Worm (Caenorhabditis elegans) whole organism, young adult: ENCODE results near the gene nfm-1.

Source experiments
- cebp-2 ChIP-seq: fragments of 200-800 bp; sonication (Bioruptor generic); IDR thresholded peaks from 2 replicates; pipeline ENCODE4 v1.3.6; 2022; ENCODE audit warnings: missing genetic modification characterization, missing compliant biosample characterization
- dpl-1 ChIP-seq: fragments of 150-350 bp; optimal IDR thresholded peaks from 2 replicates; lab custom pipeline; 2014; ENCODE audit warnings: missing biosample characterization, missing genetic modification reagents, missing genetic modification characterization
- fkh-3 ChIP-seq: sonication (generic microtip); optimal IDR thresholded peaks from 2 replicates; lab custom pipeline; 2016; ENCODE audit warnings: mild to moderate bottlenecking, missing genetic modification characterization, missing compliant biosample characterization
- mcd-1 ChIP-seq: fragments of 200-800 bp; sonication (Bioruptor generic); IDR thresholded peaks from 2 replicates; pipeline ENCODE4 v1.3.6; 2022; ENCODE audit warnings: missing genetic modification reagents, missing genetic modification characterization, missing compliant biosample characterization
- nfya-1 ChIP-seq: sonication (generic microtip); optimal IDR thresholded peaks from 2 replicates; lab custom pipeline; 2017; ENCODE audit warnings: antibody characterized with exemption, missing compliant biosample characterization, missing genetic modification characterization, borderline replicate concordance; ENCODE audit not compliant: insufficient read depth
- ztf-25 ChIP-seq: fragments of 200-800 bp; sonication (Bioruptor generic); IDR thresholded peaks from 2 replicates; pipeline ENCODE4 v1.3.6; 2022; ENCODE audit warnings: missing genetic modification reagents, missing genetic modification characterization, missing compliant biosample characterization

DNA sequence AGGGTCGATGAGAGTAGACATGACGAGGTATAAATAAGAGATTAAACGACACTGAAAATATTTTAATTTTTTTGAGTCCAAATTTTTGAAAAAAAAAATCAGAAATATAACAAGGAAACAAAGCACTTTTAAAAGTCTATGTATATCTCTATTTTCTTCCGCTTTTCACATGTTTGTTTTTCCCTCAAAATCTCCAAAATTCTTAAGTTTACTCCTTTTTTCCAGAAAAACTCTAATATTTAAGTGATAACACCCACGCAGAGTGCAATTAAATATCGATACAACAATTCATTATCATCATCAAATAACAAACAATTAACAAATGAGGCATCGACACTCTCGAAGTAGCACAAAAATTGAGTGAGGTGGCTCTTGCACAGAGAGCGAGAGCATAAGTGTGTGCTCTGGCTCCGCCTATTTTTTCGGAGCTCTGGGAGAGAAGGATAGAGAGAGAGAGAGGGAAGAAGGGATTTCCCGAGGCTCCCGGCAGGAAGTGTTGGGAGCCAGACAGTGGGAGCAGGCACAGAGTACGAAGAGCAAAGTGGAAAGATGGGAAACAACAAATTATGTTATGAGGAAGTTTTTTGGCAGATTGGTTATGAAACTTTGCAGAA, 1.4 kb upstream of the nfm-1 start, which contains the start of gene anmt-2:
- TF ChIP-seq nfya-1 (tag; lab: Kevin White, UChicago) (no peak), fkh-3 (tag; lab: Kevin White, UChicago) (no peak), cebp-2 (no peak), ztf-25 (GFP tag; lab: Robert Waterston, UW) (no peak), dpl-1 (GFP tag; lab: Kevin White, UChicago) (no peak), mcd-1 (no peak)
